Fruit fly (Drosophila melanogaster) whole organism, wandering third instar larva: Measurements from ENCODE around the gene Acp1.

Source experiments
- Abd-B ChIP-seq: fragments of >200 bp; optimal IDR thresholded peaks from 2 replicates; lab custom pipeline; 2017; ENCODE audit warnings: missing biosample characterization, missing genetic modification characterization
- CG9705 ChIP-seq: fragments of 200-800 bp; sonication (Bioruptor generic); optimal IDR thresholded peaks from 2 replicates; lab custom pipeline; 2018; ENCODE audit warnings: missing biosample characterization, mild to moderate bottlenecking, missing genetic modification characterization
- CrebA ChIP-seq: fragments of 200-800 bp; sonication (Bioruptor generic); optimal IDR thresholded peaks from 2 replicates; lab custom pipeline; 2016; ENCODE audit warnings: missing biosample characterization, mild to moderate bottlenecking, missing genetic modification characterization, borderline replicate concordance
- Dfd ChIP-seq: fragments of >200 bp; optimal IDR thresholded peaks from 2 replicates; lab custom pipeline; 2017; ENCODE audit warnings: missing biosample characterization, missing genetic modification characterization
- Dif ChIP-seq: fragments of 200-275, 200-300 bp; sonication (Bioruptor generic); optimal IDR thresholded peaks from 2 replicates; lab custom pipeline; 2018; ENCODE audit warnings: missing biosample characterization, missing genetic modification characterization; ENCODE audit not compliant: partially characterized antibody
- GATAd ChIP-seq: sonication (Bioruptor generic); optimal IDR thresholded peaks from 2 replicates; lab custom pipeline; 2016; ENCODE audit warnings: missing biosample characterization, missing genetic modification characterization
- HLH106 ChIP-seq: fragments of 200-800 bp; optimal IDR thresholded peaks from 3 replicates; lab custom pipeline; 2019; ENCODE audit warnings: missing biosample characterization, mild to moderate bottlenecking, missing genetic modification characterization, moderate library complexity
- Hnf4 ChIP-seq: fragments of 200-800 bp; sonication (Bioruptor generic); optimal IDR thresholded peaks from 2 replicates; lab custom pipeline; 2016; ENCODE audit warnings: missing biosample characterization, mild to moderate bottlenecking, missing genetic modification characterization
- Hr78 ChIP-seq: fragments of >200 bp; optimal IDR thresholded peaks from 2 replicates; lab custom pipeline; 2017; ENCODE audit warnings: missing biosample characterization, missing genetic modification characterization
- Hr83 ChIP-seq: fragments of 200-300 bp; sonication (Bioruptor generic); optimal IDR thresholded peaks from 2 replicates; lab custom pipeline; 2016; ENCODE audit warnings: missing biosample characterization, mild to moderate bottlenecking, missing genetic modification characterization, moderate library complexity; ENCODE audit not compliant: poor library complexity, severe bottlenecking
- Jra ChIP-seq: sonication (Bioruptor generic); optimal IDR thresholded peaks from 2 replicates; lab custom pipeline; 2016; ENCODE audit warnings: missing biosample characterization, missing genetic modification characterization
- Myc ChIP-seq: fragments of >200 bp; optimal IDR thresholded peaks from 2 replicates; lab custom pipeline; 2017
- N ChIP-seq: fragments of >200 bp; optimal IDR thresholded peaks from 2 replicates; lab custom pipeline; 2018; ENCODE audit warnings: missing biosample characterization, missing external identifiers, missing genetic modification characterization
- OdsH ChIP-seq: fragments of 200-800 bp; sonication (Bioruptor generic); optimal IDR thresholded peaks from 2 replicates; lab custom pipeline; 2016; ENCODE audit warnings: missing biosample characterization, mild to moderate bottlenecking, missing genetic modification characterization
- Rel ChIP-seq, 2 experiments: fragments of 200-800 bp; sonication (Bioruptor generic) in 1 of 2; optimal IDR thresholded peaks; 2 replicates in 1 of 2; 3 replicates in 1 of 2; lab custom pipeline; 2016 to 2019; ENCODE audit warnings: mild to moderate bottlenecking in 2 of 2, missing biosample characterization in 2 of 2, missing genetic modification characterization in 2 of 2, moderate library complexity in 1 of 2
- Sp1 ChIP-seq: fragments of 200-800 bp; sonication (Bioruptor generic); optimal IDR thresholded peaks from 3 replicates; lab custom pipeline; 2019; ENCODE audit warnings: missing biosample characterization, mild to moderate bottlenecking, missing genetic modification characterization, moderate library complexity
- Vsx2 ChIP-seq: fragments of 200-300, 225-300 bp; sonication (Bioruptor generic); optimal IDR thresholded peaks from 2 replicates; lab custom pipeline; 2018; ENCODE audit warnings: missing biosample characterization, missing genetic modification characterization; ENCODE audit not compliant: partially characterized antibody
- br ChIP-seq: fragments of 200-800 bp; sonication (Bioruptor generic); optimal IDR thresholded peaks from 2 replicates; lab custom pipeline; 2016; ENCODE audit warnings: missing biosample characterization, missing genetic modification characterization
- dl ChIP-seq, 2 experiments: fragments of 175-275, 200-275 bp in 1 of 2; fragments of 200-275 bp in 1 of 2; sonication (Bioruptor generic); optimal IDR thresholded peaks; lab custom pipeline; 2018; ENCODE audit warnings: mild to moderate bottlenecking in 2 of 2, missing biosample characterization in 2 of 2, missing genetic modification characterization in 2 of 2, moderate library complexity in 2 of 2; ENCODE audit not compliant: partially characterized antibody in 2 of 2, insufficient read depth in 1 of 2
- dmrt93B ChIP-seq: fragments of 200-800 bp; sonication (Bioruptor generic); optimal IDR thresholded peaks from 2 replicates; lab custom pipeline; 2018; ENCODE audit warnings: missing biosample characterization, mild to moderate bottlenecking, missing genetic modification characterization
- dsf ChIP-seq: sonication (Bioruptor generic); optimal IDR thresholded peaks from 2 replicates; lab custom pipeline; 2016; ENCODE audit warnings: missing biosample characterization, missing genetic modification characterization, borderline replicate concordance
- ey ChIP-seq: fragments of 200-800 bp; sonication (Bioruptor generic); optimal IDR thresholded peaks from 2 replicates; lab custom pipeline; 2016; ENCODE audit warnings: missing biosample characterization, missing genetic modification characterization
- foxo ChIP-seq, 2 experiments: fragments of 200-800 bp; sonication (Bioruptor generic); optimal IDR thresholded peaks; 2 replicates in 1 of 2; 3 replicates in 1 of 2; lab custom pipeline; 2016 to 2017; ENCODE audit warnings: missing biosample characterization in 2 of 2, missing genetic modification characterization in 2 of 2
- fru ChIP-seq: fragments of 200-800 bp; sonication (Bioruptor generic); optimal IDR thresholded peaks from 3 replicates; lab custom pipeline; 2016; ENCODE audit warnings: missing biosample characterization, mild to moderate bottlenecking, missing genetic modification characterization
- h ChIP-seq: fragments of 200-800 bp; sonication (Bioruptor generic); optimal IDR thresholded peaks from 3 replicates; lab custom pipeline; 2016; ENCODE audit warnings: missing biosample characterization, mild to moderate bottlenecking, missing genetic modification characterization
- jim ChIP-seq: fragments of 175-275, 200-325 bp; sonication (Bioruptor generic); optimal IDR thresholded peaks from 2 replicates; lab custom pipeline; 2016; ENCODE audit warnings: missing biosample characterization, mild to moderate bottlenecking, missing genetic modification characterization
- lola ChIP-seq: fragments of >200 bp; optimal IDR thresholded peaks from 2 replicates; lab custom pipeline; 2017; ENCODE audit warnings: missing biosample characterization, missing genetic modification characterization
- pan ChIP-seq: fragments of >200 bp; optimal IDR thresholded peaks from 2 replicates; lab custom pipeline; 2017
- sage ChIP-seq: fragments of 200-800 bp; sonication (Bioruptor generic); optimal IDR thresholded peaks from 2 replicates; lab custom pipeline; 2016; ENCODE audit warnings: missing biosample characterization, mild to moderate bottlenecking, missing genetic modification characterization
- tai ChIP-seq: sonication (Bioruptor generic); optimal IDR thresholded peaks from 2 replicates; lab custom pipeline; 2016; ENCODE audit warnings: missing biosample characterization, missing genetic modification characterization
- usp ChIP-seq: fragments of >200 bp; optimal IDR thresholded peaks from 2 replicates; lab custom pipeline; 2017; ENCODE audit warnings: missing biosample characterization, missing genetic modification characterization
- woc ChIP-seq: sonication (Bioruptor generic); optimal IDR thresholded peaks from 2 replicates; lab custom pipeline; 2016; ENCODE audit warnings: missing biosample characterization, mild to moderate bottlenecking, missing genetic modification characterization

Acp1 gene

DNA sequence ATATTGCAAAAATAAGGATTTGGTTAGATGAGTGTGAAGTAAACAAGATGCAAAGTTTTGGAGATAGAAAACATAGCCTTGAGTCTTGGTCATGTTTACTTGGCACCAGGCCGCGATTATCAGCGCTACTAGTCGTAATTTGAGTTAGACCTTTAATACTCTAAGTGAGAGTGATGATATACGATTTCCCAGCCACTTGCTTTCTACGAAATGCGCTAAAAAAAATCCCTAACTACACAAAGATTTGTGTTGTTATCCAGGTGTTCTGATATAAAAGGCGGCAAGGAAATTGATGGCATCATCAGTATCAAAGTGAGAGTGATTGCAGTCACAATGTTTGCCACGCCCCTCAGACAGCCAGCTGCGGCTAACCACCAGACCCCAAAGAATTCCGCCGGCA, 38.4 kb upstream of the Acp1 start, which contains the start of gene Uro:
Gene Uro (plus strand): TSS at position 301 of the 400 bp plus-strand sequence.
- TF ChIP-seq Rel (GFP tag; optimal IDR thresholded peaks at IDR 0.05; lab: Kevin White, UChicago), result no peak
- TF ChIP-seq Rel (tag; optimal IDR thresholded peaks at IDR 0.05; lab: Kevin White, UChicago), result no peak
- TF ChIP-seq Sp1, result no peak
- no peak for TF ChIP-seq usp (GFP tag; lab: Kevin White, UChicago)
- TF ChIP-seq dsf (GFP tag; lab: Kevin White, UChicago), result no peak
- TF ChIP-seq tai (GFP tag; lab: Kevin White, UChicago), result no peak
- TF ChIP-seq CG9705, result no peak
- no peak for TF ChIP-seq br (GFP tag; lab: Kevin White, UChicago)

DNA sequence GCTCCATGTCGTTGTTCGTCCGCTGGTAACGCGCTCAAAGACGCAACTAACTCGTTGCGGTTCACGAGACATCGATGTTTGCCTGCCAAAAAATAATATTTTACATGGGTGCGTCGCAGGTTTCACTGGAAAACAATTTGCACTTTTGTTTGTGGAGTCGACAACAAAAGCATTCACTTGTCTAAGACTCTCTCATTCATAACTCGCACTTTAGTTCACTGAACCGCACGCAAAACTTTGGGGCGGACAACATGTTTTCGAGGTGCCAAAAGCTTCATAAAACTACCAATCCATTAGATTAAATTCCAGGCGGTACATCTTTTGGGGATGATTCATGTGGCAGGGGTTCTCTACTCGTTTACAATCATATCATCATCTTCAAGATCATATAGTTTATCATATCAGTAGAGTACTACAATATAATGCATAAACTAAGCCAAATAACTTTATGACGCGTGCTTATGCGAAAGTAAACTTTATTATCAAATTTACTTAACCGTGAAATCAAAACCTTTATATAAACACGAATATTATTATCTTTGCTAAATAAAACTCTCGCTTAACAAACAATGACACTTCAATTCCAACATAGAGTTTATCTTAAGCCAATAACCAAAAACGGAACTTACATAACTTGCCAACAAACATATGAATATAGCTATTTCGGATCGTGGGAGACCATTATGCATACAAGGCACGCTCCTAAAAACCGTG, 36.8 kb upstream of the Acp1 start, which contains the start of gene CG7179:
Gene CG7179 (minus strand): TSS at position 51 of the 714 bp plus-strand sequence.
- TF ChIP-seq fru (GFP tag; lab: Kevin White, UChicago) (no peak), Hr83 (GFP tag; lab: Kevin White, UChicago) (no peak), Hr78 (GFP tag; lab: Kevin White, UChicago) (no peak)

DNA sequence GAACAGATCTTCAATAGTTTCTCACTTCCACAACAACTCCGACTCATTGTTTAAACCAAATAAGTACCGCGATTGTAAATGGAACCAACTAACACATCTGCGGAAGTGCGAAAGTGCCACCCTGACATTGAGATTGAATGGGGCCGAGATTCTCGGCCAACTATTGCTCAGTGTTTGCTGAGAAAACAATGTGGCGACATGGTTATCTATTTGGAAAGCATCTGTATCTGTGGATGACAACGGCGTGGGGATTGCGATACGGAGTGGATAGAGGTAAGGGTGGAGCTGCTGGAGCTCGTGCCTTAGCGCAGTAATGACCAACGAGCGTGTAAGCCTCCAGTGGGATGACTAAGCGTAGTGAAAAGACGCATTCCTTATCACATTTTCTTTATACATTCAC, 33.9 kb upstream of the Acp1 start:
- no peak for TF ChIP-seq N
- no peak for TF ChIP-seq Dfd (GFP tag; lab: Kevin White, UChicago)
- TF ChIP-seq Hnf4 (GFP tag; lab: Kevin White, UChicago), result no peak
- TF ChIP-seq ey (GFP tag; lab: Kevin White, UChicago), result no peak
- no peak for TF ChIP-seq lola (GFP tag; lab: Kevin White, UChicago)
- TF ChIP-seq Myc, result no peak
- TF ChIP-seq jim, result no peak
- no peak for TF ChIP-seq OdsH (GFP tag; lab: Kevin White, UChicago)
- no peak for TF ChIP-seq Dif (GFP tag; lab: Kevin White, UChicago)
- no peak for TF ChIP-seq h
- no peak for TF ChIP-seq usp (GFP tag; lab: Kevin White, UChicago)
- TF ChIP-seq CG9705, result no peak
- no peak for TF ChIP-seq pan (lab: Kevin White, UChicago)
- TF ChIP-seq Hr78 (GFP tag; lab: Kevin White, UChicago), result no peak
- TF ChIP-seq sage (GFP tag; lab: Kevin White, UChicago), result no peak
- TF ChIP-seq GATAd, result no peak
- TF ChIP-seq br (GFP tag; lab: Kevin White, UChicago), result no peak

dm6 chr2L:7771891-7772290, 30.6 kb upstream of the Acp1 start:
- TF ChIP-seq HLH106 (tag; lab: Kevin White, UChicago) (no peak), Hr83 (GFP tag; lab: Kevin White, UChicago) (no peak), OdsH (GFP tag; lab: Kevin White, UChicago) (no peak), foxo (GFP tag; optimal IDR thresholded peaks at IDR 0.05; lab: Kevin White, UChicago) (no peak), ey (GFP tag; lab: Kevin White, UChicago) (no peak), h (no peak), N (no peak), usp (GFP tag; lab: Kevin White, UChicago) (no peak)

- TF ChIP-seq Dfd (GFP tag; lab: Kevin White, UChicago) (no peak), GATAd (no peak), Abd-B (no peak), CrebA (no peak), Vsx2 (GFP tag; lab: Kevin White, UChicago) (no peak), Jra (GFP tag; lab: Kevin White, UChicago) (no peak), dmrt93B (GFP tag; lab: Kevin White, UChicago) (no peak), Rel (GFP tag; optimal IDR thresholded peaks at IDR 0.05; lab: Kevin White, UChicago) (no peak), Rel (tag; optimal IDR thresholded peaks at IDR 0.05; lab: Kevin White, UChicago) (no peak), ey (GFP tag; lab: Kevin White, UChicago) (no peak), dl (GFP tag; optimal IDR thresholded peaks at IDR 0.05; lab: Kevin White, UChicago; ENCODE audit: insufficient read depth in 1 of 2, partially characterized antibody in 2 of 2) (no peak), Hr78 (GFP tag; lab: Kevin White, UChicago) (no peak), woc (GFP tag; lab: Kevin White, UChicago) (no peak)
Observed at dm6 chr2L:7767328-7767727, 26.0 kb upstream of the Acp1 start, which contains the start of gene CG7191. Gene CG7191 (plus strand): TSS chr2L:7767628.
